Worm (Caenorhabditis elegans) whole organism, midembryonic: Measurements from ENCODE around the gene pot-1.

Experiments
- cog-1 ChIP-seq: sonication (generic microtip); optimal IDR thresholded peaks from 2 replicates; lab custom pipeline; 2016; ENCODE audit warnings: missing genetic modification characterization, missing compliant biosample characterization
- flt-1 ChIP-seq: fragments of 200-800 bp; sonication (Bioruptor generic); IDR thresholded peaks from 2 replicates; pipeline ENCODE4 v1.3.6; 2022; ENCODE audit warnings: missing genetic modification characterization, missing compliant biosample characterization
- klf-2 ChIP-seq: fragments of 200-800 bp; sonication (Bioruptor generic); conservative IDR thresholded peaks from 2 replicates; pipeline ENCODE4 v1.3.6; 2022; ENCODE audit warnings: missing genetic modification reagents, missing genetic modification characterization, missing compliant biosample characterization
- med-1 ChIP-seq: sonication (generic microtip); optimal IDR thresholded peaks from 2 replicates; lab custom pipeline; 2017; ENCODE audit warnings: missing genetic modification characterization, mild to moderate bottlenecking, missing compliant biosample characterization, antibody characterized with exemption, missing genetic modification reagents; ENCODE audit not compliant: insufficient read depth
- ref-1 ChIP-seq: fragments of 200-800 bp; sonication (Bioruptor generic); conservative IDR thresholded peaks from 2 replicates; pipeline ENCODE4 v1.3.6; 2022; ENCODE audit warnings: missing genetic modification reagents, missing genetic modification characterization, missing compliant biosample characterization
- tab-1 ChIP-seq: fragments of 200-800 bp; sonication (Bioruptor generic); IDR thresholded peaks from 2 replicates; pipeline ENCODE4 v1.3.6; 2022; ENCODE audit warnings: missing genetic modification characterization, missing compliant biosample characterization
- ztf-23 ChIP-seq: fragments of 200-800 bp; sonication (Bioruptor generic); IDR thresholded peaks from 2 replicates; pipeline ENCODE4 v1.3.6; 2022; ENCODE audit warnings: missing genetic modification reagents, missing genetic modification characterization, missing compliant biosample characterization
- ztf-29 ChIP-seq: fragments of 200-800 bp; sonication (Bioruptor generic); IDR thresholded peaks from 2 replicates; pipeline ENCODE4 v1.3.6; 2022; ENCODE audit warnings: missing genetic modification reagents, missing genetic modification characterization, missing compliant biosample characterization

ce11 chrIII:7165816-7166229 lies 32.3 kb upstream of the pot-1 start:
- TF ChIP-seq tab-1 (GFP tag; lab: Robert Waterston, UW) (no peak), ref-1 (GFP tag; lab: Robert Waterston, UW) (no peak), flt-1 (no peak), klf-2 (GFP tag; lab: Robert Waterston, UW) (no peak), ztf-29 (GFP tag; lab: Robert Waterston, UW) (no peak), cog-1 (tag; lab: Kevin White, UChicago) (no peak), ztf-23 (GFP tag; lab: Robert Waterston, UW) (no peak), med-1 (GFP tag; lab: Kevin White, UChicago) (no peak)
